Worm (Caenorhabditis elegans): ENCODE results near the gene mtrf-1L.

DNA sequence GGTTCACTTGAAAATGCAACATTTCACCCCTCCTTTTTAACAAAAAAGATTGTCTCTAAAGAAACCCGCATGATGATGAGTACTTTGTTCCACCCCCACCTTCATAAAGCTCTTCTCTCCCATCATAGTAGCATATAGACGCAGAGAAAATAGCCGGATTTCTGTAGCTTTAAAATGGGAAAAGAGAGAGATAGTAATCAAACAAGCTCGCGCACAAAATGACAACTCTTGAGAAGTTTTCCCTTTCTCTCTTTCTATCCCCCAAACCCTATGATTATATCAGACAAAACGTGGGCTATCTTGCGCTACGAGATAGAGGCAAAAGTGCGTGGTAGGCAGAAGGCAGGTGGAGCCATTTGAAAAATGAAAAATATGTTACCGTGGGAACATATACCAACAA is 15.6 kb downstream of the mtrf-1L start:
- TF ChIP-seq lsy-2 (tag; optimal IDR thresholded peaks at IDR 0.05) (no peak), ztf-11 (tag; optimal IDR thresholded peaks at IDR 0.05) (no peak), lin-32 (GFP tag; optimal IDR thresholded peaks at IDR 0.05) (no peak), unc-62 (GFP tag; optimal IDR thresholded peaks at IDR 0.05) (no peak), nhr-28 (tag; optimal IDR thresholded peaks at IDR 0.05) (no peak), M03D4.4 (tag; optimal IDR thresholded peaks at IDR 0.05) (no peak), elt-3 (tag; optimal IDR thresholded peaks at IDR 0.05) (no peak), nhr-76 (tag; optimal IDR thresholded peaks at IDR 0.05) (no peak), nhr-2 (tag; optimal IDR thresholded peaks at IDR 0.05) (no peak), elt-1 (tag; optimal IDR thresholded peaks at IDR 0.05; ENCODE audit: borderline replicate concordance, insufficient read depth) (no peak), ces-1 (GFP tag; optimal IDR thresholded peaks at IDR 0.05) (no peak)
